Worm (Caenorhabditis elegans) whole organism, L1 larva: ENCODE data around the gene tag-196.
A peak's percentile ranks its signal among the peaks of the same experiment; 100 is the strongest.

Experiments used
- C04F5.9 ChIP-seq: sonication (generic microtip); optimal IDR thresholded peaks from 2 replicates; lab custom pipeline; 2016; ENCODE audit warnings: missing genetic modification characterization, missing compliant biosample characterization
- F16B12.6 ChIP-seq: fragments of 150-350 bp; optimal IDR thresholded peaks from 2 replicates; lab custom pipeline; 2014; ENCODE audit warnings: missing biosample characterization, missing genetic modification characterization
- Y116A8C.19 ChIP-seq: sonication (generic microtip); optimal IDR thresholded peaks from 2 replicates; lab custom pipeline; 2016; ENCODE audit warnings: missing compliant biosample characterization, missing genetic modification characterization, borderline replicate concordance
- aly-2 ChIP-seq: fragments of 150-350 bp; optimal IDR thresholded peaks from 2 replicates; lab custom pipeline; 2014; ENCODE audit warnings: missing biosample characterization, missing genetic modification characterization
- blmp-1 ChIP-seq: fragments of 150-350 bp; optimal IDR thresholded peaks from 2 replicates; lab custom pipeline; 2014; ENCODE audit warnings: missing biosample characterization, missing genetic modification characterization
- ceh-63 ChIP-seq: fragments of 200-800 bp; sonication (Bioruptor generic); optimal IDR thresholded peaks from 2 replicates; lab custom pipeline; 2018; ENCODE audit warnings: mild to moderate bottlenecking, missing genetic modification characterization, missing compliant biosample characterization
- ceh-8 ChIP-seq: fragments of 200-800 bp; sonication (Bioruptor generic); optimal IDR thresholded peaks from 2 replicates; lab custom pipeline; 2018; ENCODE audit warnings: mild to moderate bottlenecking, missing genetic modification characterization, moderate library complexity, missing compliant biosample characterization
- ceh-88 ChIP-seq: fragments of 200-800 bp; sonication (Bioruptor generic); IDR thresholded peaks from 2 replicates; pipeline ENCODE4 v1.3.6; 2022; ENCODE audit warnings: missing genetic modification characterization, missing compliant biosample characterization
- ceh-90 ChIP-seq: sonication (generic microtip); optimal IDR thresholded peaks from 2 replicates; lab custom pipeline; 2016; ENCODE audit warnings: missing genetic modification characterization, missing compliant biosample characterization
- ces-1 ChIP-seq: fragments of 150-350 bp; optimal IDR thresholded peaks from 2 replicates; lab custom pipeline; 2014; ENCODE audit warnings: missing biosample characterization, missing genetic modification reagents, missing genetic modification characterization
- dpl-1 ChIP-seq, 3 experiments: fragments of 150-350 bp in 2 of 3; sonication (generic microtip) in 1 of 3; optimal IDR thresholded peaks; 2 replicates each; lab custom pipeline; 2014 to 2017; ENCODE audit warnings: missing biosample characterization in 3 of 3, missing genetic modification characterization in 3 of 3, missing genetic modification reagents in 3 of 3
- dsc-1 ChIP-seq: sonication (generic microtip); optimal IDR thresholded peaks from 2 replicates; lab custom pipeline; 2016; ENCODE audit warnings: mild to moderate bottlenecking, missing genetic modification characterization, missing compliant biosample characterization
- efl-1 ChIP-seq, 4 experiments: fragments of 150-350 bp; optimal IDR thresholded peaks in 3 of 4; peaks in 1 of 4; 1 replicate in 1 of 4; 2 replicates in 3 of 4; lab custom pipeline; 2014; ENCODE audit warnings: missing biosample characterization in 2 of 4, missing genetic modification characterization in 2 of 4, missing genetic modification reagents in 2 of 4
- egl-13 ChIP-seq: sonication (generic microtip); optimal IDR thresholded peaks from 2 replicates; lab custom pipeline; 2016; ENCODE audit warnings: missing genotype, missing genetic modification reagents, missing genetic modification characterization, missing compliant biosample characterization
- elt-2 ChIP-seq: sonication (generic microtip); optimal IDR thresholded peaks from 2 replicates; lab custom pipeline; 2016; ENCODE audit warnings: missing genetic modification characterization, mild to moderate bottlenecking, inconsistent platforms, missing compliant biosample characterization, missing genetic modification reagents
- elt-3 ChIP-seq, 6 experiments: fragments of 150-350 bp in 1 of 6; sonication (generic microtip); optimal IDR thresholded peaks; 2 replicates each; lab custom pipeline; 2017 to 2018; ENCODE audit warnings: missing biosample characterization in 6 of 6, missing genetic modification characterization in 6 of 6, inconsistent platforms in 1 of 6
- ets-5 ChIP-seq: fragments of 200-800 bp; sonication (Bioruptor generic); IDR thresholded peaks from 2 replicates; pipeline ENCODE4 v1.3.6; 2022; ENCODE audit warnings: missing genetic modification characterization, missing compliant biosample characterization
- fkh-4 ChIP-seq: sonication (generic microtip); optimal IDR thresholded peaks from 2 replicates; lab custom pipeline; 2016; ENCODE audit warnings: missing compliant biosample characterization, missing genetic modification characterization, borderline replicate concordance
- fkh-8 ChIP-seq: sonication (generic microtip); optimal IDR thresholded peaks from 2 replicates; lab custom pipeline; 2016; ENCODE audit warnings: mild to moderate bottlenecking, missing genetic modification characterization, missing compliant biosample characterization
- fos-1 ChIP-seq: fragments of 150-350 bp; optimal IDR thresholded peaks from 2 replicates; lab custom pipeline; 2014; ENCODE audit warnings: missing biosample characterization, missing genetic modification characterization
- grh-1 ChIP-seq: fragments of 200-800 bp; sonication (Bioruptor generic); IDR thresholded peaks from 2 replicates; pipeline ENCODE4 v1.3.6; 2022; ENCODE audit warnings: missing genetic modification reagents, missing genetic modification characterization, missing compliant biosample characterization
- hpl-2 ChIP-seq: fragments of 150-350 bp; optimal IDR thresholded peaks from 2 replicates; lab custom pipeline; 2014; ENCODE audit warnings: missing biosample characterization, missing genetic modification reagents, missing genetic modification characterization
- irx-1 ChIP-seq: sonication (generic microtip); optimal IDR thresholded peaks from 2 replicates; lab custom pipeline; 2016; ENCODE audit warnings: missing genetic modification characterization, missing compliant biosample characterization
- lin-13 ChIP-seq: fragments of 150-350 bp; optimal IDR thresholded peaks from 2 replicates; lab custom pipeline; 2014; ENCODE audit warnings: missing biosample characterization, missing genetic modification reagents, missing genetic modification characterization
- lin-14 ChIP-seq: fragments of 200-800 bp; sonication (Bioruptor generic); optimal IDR thresholded peaks from 2 replicates; lab custom pipeline; 2018; ENCODE audit warnings: mild to moderate bottlenecking, missing genetic modification characterization, moderate library complexity, missing compliant biosample characterization
- lin-35 ChIP-seq, 2 experiments: fragments of 150-350 bp; optimal IDR thresholded peaks; 2 replicates each; lab custom pipeline; 2014; ENCODE audit warnings: missing biosample characterization in 2 of 2, missing genetic modification characterization in 2 of 2, missing genetic modification reagents in 2 of 2
- lin-39 ChIP-seq: fragments of 150-350 bp; optimal IDR thresholded peaks from 2 replicates; lab custom pipeline; 2014; ENCODE audit warnings: missing biosample characterization, missing genetic modification reagents, missing genetic modification characterization
- lir-3 ChIP-seq: sonication (generic microtip); optimal IDR thresholded peaks from 2 replicates; lab custom pipeline; 2016; ENCODE audit warnings: mild to moderate bottlenecking, missing genetic modification characterization, moderate library complexity, missing compliant biosample characterization; ENCODE audit not compliant: poor library complexity
- lsy-2 ChIP-seq, 2 experiments: fragments of 150-350 bp; optimal IDR thresholded peaks; 2 replicates each; lab custom pipeline; 2014; ENCODE audit warnings: missing biosample characterization in 2 of 2, missing genetic modification characterization in 2 of 2
- mab-9 ChIP-seq: fragments of 200-800 bp; sonication (Bioruptor generic); IDR thresholded peaks from 2 replicates; pipeline ENCODE4 v1.3.6; 2022; ENCODE audit warnings: missing genetic modification reagents, missing genetic modification characterization, missing compliant biosample characterization
- mdl-1 ChIP-seq, 2 experiments: fragments of 150-350 bp; optimal IDR thresholded peaks; 2 replicates each; lab custom pipeline; 2014 to 2017; ENCODE audit warnings: missing biosample characterization in 2 of 2, missing genetic modification characterization in 2 of 2, inconsistent platforms in 1 of 2
- mef-2 ChIP-seq: fragments of 150-350 bp; optimal IDR thresholded peaks from 2 replicates; lab custom pipeline; 2014; ENCODE audit warnings: missing biosample characterization, missing genetic modification characterization
- mep-1 ChIP-seq: fragments of 150-350 bp; optimal IDR thresholded peaks from 2 replicates; lab custom pipeline; 2014; ENCODE audit warnings: missing biosample characterization, missing genetic modification characterization
- nhr-11 ChIP-seq: fragments of 150-350 bp; optimal IDR thresholded peaks from 2 replicates; lab custom pipeline; 2014; ENCODE audit warnings: missing biosample characterization, missing genetic modification characterization
- nhr-12 ChIP-seq: sonication (generic microtip); optimal IDR thresholded peaks from 2 replicates; lab custom pipeline; 2017; ENCODE audit warnings: missing biosample characterization, missing genetic modification characterization
- nhr-237 ChIP-seq: fragments of 150-350 bp; optimal IDR thresholded peaks from 2 replicates; lab custom pipeline; 2014; ENCODE audit warnings: missing biosample characterization, missing genetic modification characterization
- nhr-28 ChIP-seq: fragments of 150-350 bp; optimal IDR thresholded peaks from 2 replicates; lab custom pipeline; 2014; ENCODE audit warnings: missing biosample characterization, missing genetic modification characterization
- nhr-47 ChIP-seq: sonication (generic microtip); optimal IDR thresholded peaks from 2 replicates; lab custom pipeline; 2016; ENCODE audit warnings: mild to moderate bottlenecking, missing genetic modification characterization, moderate library complexity, missing compliant biosample characterization
- nhr-71 ChIP-seq: sonication (generic microtip); optimal IDR thresholded peaks from 2 replicates; lab custom pipeline; 2016; ENCODE audit warnings: mild to moderate bottlenecking, missing genetic modification characterization, moderate library complexity, missing compliant biosample characterization
- nhr-76 ChIP-seq: sonication (generic microtip); optimal IDR thresholded peaks from 2 replicates; lab custom pipeline; 2017; ENCODE audit warnings: missing biosample characterization, missing genetic modification characterization
- nhr-77 ChIP-seq: fragments of 150-350 bp; optimal IDR thresholded peaks from 2 replicates; lab custom pipeline; 2014; ENCODE audit warnings: missing biosample characterization, missing genetic modification characterization
- nhr-90 ChIP-seq: sonication (generic microtip); optimal IDR thresholded peaks from 2 replicates; lab custom pipeline; 2016; ENCODE audit warnings: mild to moderate bottlenecking, missing genetic modification characterization, missing compliant biosample characterization; ENCODE audit not compliant: poor library complexity
- pax-3 ChIP-seq: fragments of 200-800 bp; sonication (Bioruptor generic); optimal IDR thresholded peaks from 2 replicates; lab custom pipeline; 2018; ENCODE audit warnings: mild to moderate bottlenecking, missing genetic modification characterization, moderate library complexity, missing compliant biosample characterization
- snpc-4 ChIP-seq: fragments of 150-350 bp; optimal IDR thresholded peaks from 2 replicates; lab custom pipeline; 2014; ENCODE audit warnings: missing biosample characterization, missing genetic modification characterization
- snu-23 ChIP-seq: sonication (generic microtip); optimal IDR thresholded peaks from 2 replicates; lab custom pipeline; 2016; ENCODE audit warnings: missing genetic modification characterization, missing compliant biosample characterization
- sox-4 ChIP-seq: sonication (generic microtip); optimal IDR thresholded peaks from 2 replicates; lab custom pipeline; 2016; ENCODE audit warnings: missing genetic modification characterization, missing compliant biosample characterization
- sptf-1 ChIP-seq: fragments of 150-350 bp; optimal IDR thresholded peaks from 2 replicates; lab custom pipeline; 2014; ENCODE audit warnings: missing biosample characterization, missing genetic modification characterization
- sup-37 ChIP-seq: fragments of 200-800 bp; sonication (Bioruptor generic); optimal IDR thresholded peaks from 2 replicates; lab custom pipeline; 2018; ENCODE audit warnings: mild to moderate bottlenecking, missing genetic modification characterization, missing compliant biosample characterization
- tbx-2 ChIP-seq: sonication (generic microtip); optimal IDR thresholded peaks from 2 replicates; lab custom pipeline; 2016; ENCODE audit warnings: missing genetic modification characterization, missing compliant biosample characterization
- unc-30 ChIP-seq: sonication (generic microtip); optimal IDR thresholded peaks from 2 replicates; lab custom pipeline; 2017; ENCODE audit warnings: missing biosample characterization, missing genetic modification characterization
- unc-98 ChIP-seq: fragments of 200-800 bp; sonication (Bioruptor generic); IDR thresholded peaks from 2 replicates; pipeline ENCODE4 v1.3.6; 2022; ENCODE audit warnings: missing genetic modification characterization, missing compliant biosample characterization
- xbp-1 ChIP-seq: sonication (generic microtip); optimal IDR thresholded peaks from 2 replicates; lab custom pipeline; 2016; ENCODE audit warnings: missing genetic modification characterization, missing compliant biosample characterization

The tag-196 gene

DNA sequence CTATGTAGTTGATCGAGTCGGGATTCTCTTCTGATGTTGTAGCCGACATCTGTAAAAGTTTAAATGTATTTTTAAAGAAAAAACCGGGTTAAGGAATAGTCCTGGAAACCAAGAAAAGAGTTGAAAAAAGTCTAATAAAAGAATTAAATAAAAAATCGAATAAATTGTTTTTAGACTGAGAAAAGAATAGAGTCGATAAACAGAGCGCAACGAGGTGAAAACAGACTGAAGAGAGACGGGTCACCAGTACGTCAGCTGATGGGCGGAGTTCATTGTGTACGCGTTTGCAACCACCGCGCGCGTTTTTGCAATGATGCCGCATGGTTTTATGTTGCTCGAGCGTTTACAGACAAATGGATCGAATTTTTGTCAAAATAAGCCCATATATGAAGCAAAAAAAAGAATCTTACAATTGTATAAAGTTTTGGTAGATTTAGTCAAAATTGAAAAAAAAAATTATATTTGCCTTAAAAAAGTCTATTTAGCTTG is 36.6 kb downstream of the tag-196 start, which contains the start of gene atg-18:
TSS of gene atg-18 (minus strand) at position 51 of the 489 bp plus-strand sequence.
- peak; percentile 46 for TF ChIP-seq mep-1 (tag; lab: Kevin White, UChicago)
- peak in 1 of 2 experiments; percentile 70 for TF ChIP-seq mdl-1 (tag; optimal IDR thresholded peaks at IDR 0.05; lab: Kevin White, UChicago)
- no peak for TF ChIP-seq lir-3
- TF ChIP-seq snu-23 (GFP tag; lab: Kevin White, UChicago) = peak; percentile 81
- peak; percentile 59 to 60 for TF ChIP-seq efl-1 (optimal IDR thresholded peaks at IDR 0.05; lab: Kevin White, UChicago)
- TF ChIP-seq efl-1 (GFP tag; optimal IDR thresholded peaks at IDR 0.05 in 1 of 2; lab: Kevin White, UChicago) = peak; percentile 44 to 96
- no peak for TF ChIP-seq ceh-63 (GFP tag; lab: Kevin White, UChicago)
- TF ChIP-seq snpc-4 (tag; lab: Kevin White, UChicago) = peak; percentile 34
- TF ChIP-seq F16B12.6 = peak; percentile 23
- TF ChIP-seq unc-98 (GFP tag; lab: Robert Waterston, UW) = no peak
- TF ChIP-seq aly-2 (tag; lab: Kevin White, UChicago) = no peak
- TF ChIP-seq lin-14 (GFP tag; lab: Kevin White, UChicago) = peak; percentile 87
- TF ChIP-seq unc-30 (tag; lab: Kevin White, UChicago) = no peak
- TF ChIP-seq xbp-1 (tag; lab: Kevin White, UChicago) = peak; percentile 70
- peak; percentile 46 for TF ChIP-seq fkh-8 (tag; lab: Kevin White, UChicago)
- peak; percentile 76 for TF ChIP-seq blmp-1
- TF ChIP-seq nhr-11 (tag; lab: Kevin White, UChicago) = no peak
- no peak for TF ChIP-seq nhr-28 (tag; lab: Kevin White, UChicago)
- TF ChIP-seq nhr-237 (tag; lab: Kevin White, UChicago) = no peak
- no peak for TF ChIP-seq ceh-90 (tag; lab: Kevin White, UChicago)
- TF ChIP-seq nhr-71 (tag; lab: Kevin White, UChicago) = peak; percentile 87
- TF ChIP-seq ces-1 (GFP tag; lab: Kevin White, UChicago) = no peak
- TF ChIP-seq pax-3 = no peak
- peak; percentile 81 for TF ChIP-seq lin-13 (GFP tag; lab: Kevin White, UChicago)
- peak; percentile 74 for TF ChIP-seq nhr-90 (tag; lab: Kevin White, UChicago)
- TF ChIP-seq sox-4 (tag; lab: Kevin White, UChicago) = peak; percentile 5
- TF ChIP-seq mef-2 (tag; lab: Kevin White, UChicago) = peak; percentile 4
- peak; percentile 63 for TF ChIP-seq hpl-2 (GFP tag; lab: Kevin White, UChicago)
- TF ChIP-seq fkh-4 (tag; lab: Kevin White, UChicago) = no peak
- no peak for TF ChIP-seq nhr-76
- TF ChIP-seq nhr-12 (tag; lab: Kevin White, UChicago) = no peak
- peak; percentile 11 for TF ChIP-seq C04F5.9 (tag; lab: Kevin White, UChicago)
- peak; percentile 51 to 79 for TF ChIP-seq lin-35 (GFP tag; optimal IDR thresholded peaks at IDR 0.05; lab: Kevin White, UChicago)
- TF ChIP-seq nhr-47 (tag; lab: Kevin White, UChicago) = peak; percentile 79
- TF ChIP-seq dsc-1 (tag; lab: Kevin White, UChicago) = peak; percentile 57
- peak; percentile 26 for TF ChIP-seq lin-39 (tag; lab: Kevin White, UChicago)
- peak; percentile 77 for TF ChIP-seq tbx-2 (tag; lab: Kevin White, UChicago)
- TF ChIP-seq irx-1 (tag; lab: Kevin White, UChicago) = peak; percentile 16
- peak in 1 of 6 experiments; percentile 54 for TF ChIP-seq elt-3 (tag; optimal IDR thresholded peaks at IDR 0.05; lab: Kevin White, UChicago)
- TF ChIP-seq ets-5 = no peak
- TF ChIP-seq ceh-88 (GFP tag; lab: Robert Waterston, UW) = no peak
- TF ChIP-seq elt-2 (tag; lab: Kevin White, UChicago) = peak; percentile 52
- TF ChIP-seq Y116A8C.19 (tag; lab: Kevin White, UChicago) = no peak
- peak; percentile 69 to 74 for TF ChIP-seq lsy-2 (tag; optimal IDR thresholded peaks at IDR 0.05; lab: Kevin White, UChicago)
- TF ChIP-seq fos-1 (tag; lab: Kevin White, UChicago) = no peak
- TF ChIP-seq sup-37 (GFP tag; lab: Kevin White, UChicago) = no peak
- peak; percentile 45 to 63 (median 56) for TF ChIP-seq dpl-1 (GFP tag; optimal IDR thresholded peaks at IDR 0.05; lab: Kevin White, UChicago)
- TF ChIP-seq sptf-1 (tag; lab: Kevin White, UChicago) = no peak
- no peak for TF ChIP-seq mab-9 (GFP tag; lab: Robert Waterston, UW)
- TF ChIP-seq egl-13 (tag; lab: Kevin White, UChicago) = no peak
- TF ChIP-seq nhr-77 (tag; lab: Kevin White, UChicago) = no peak
- TF ChIP-seq ceh-8 (GFP tag; lab: Kevin White, UChicago) = no peak
- peak; percentile 59 for TF ChIP-seq grh-1 (GFP tag; lab: Robert Waterston, UW)
